Worm (Caenorhabditis elegans): ENCODE data around the gene Y45F10B.13.

DNA sequence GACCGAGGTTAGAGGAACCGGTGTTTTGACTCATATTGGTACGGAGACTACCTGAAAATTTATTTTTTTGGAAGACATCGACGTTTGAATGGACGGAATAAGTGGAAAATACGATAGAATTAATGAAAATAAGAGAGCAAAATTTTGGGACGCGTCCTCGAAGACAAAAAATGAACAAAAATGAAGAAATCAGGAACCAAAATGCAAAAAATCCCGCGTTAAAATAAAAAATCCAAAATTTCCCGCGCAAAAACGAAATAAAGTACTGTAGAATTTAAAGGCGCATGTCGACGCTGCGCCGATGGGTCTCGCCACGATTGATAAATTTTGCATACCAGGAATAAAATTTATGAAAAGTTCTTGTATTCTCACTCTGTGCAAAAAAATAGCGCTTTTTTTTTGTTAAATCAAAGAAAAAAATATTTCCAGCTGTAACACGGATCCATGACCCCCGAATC is 49.4 kb downstream of the Y45F10B.13 start, which contains the start of gene puf-3:
- TF ChIP-seq nhr-23 (tag; optimal IDR thresholded peaks at IDR 0.05) (no peak), ztf-4 (tag; optimal IDR thresholded peaks at IDR 0.05) (no peak), ZK546.5 (tag; optimal IDR thresholded peaks at IDR 0.05) (no peak), nhr-12 (tag; optimal IDR thresholded peaks at IDR 0.05) (no peak), elt-1 (tag; optimal IDR thresholded peaks at IDR 0.05) (no peak), skn-1 (tag; optimal IDR thresholded peaks at IDR 0.05) (no peak), nhr-237 (tag; optimal IDR thresholded peaks at IDR 0.05) (no peak), sem-4 (tag; optimal IDR thresholded peaks at IDR 0.05) (no peak)

All from whole organism, L2 larva.